Fruit fly (Drosophila melanogaster) whole organism, prepupa: ENCODE results near the gene CG1146.

ENCODE experiments used
- CG16779 ChIP-seq: fragments of 200-800 bp; sonication (Bioruptor generic); optimal IDR thresholded peaks from 3 replicates; lab custom pipeline; 2017; ENCODE audit warnings: missing biosample characterization, mild to moderate bottlenecking, missing genetic modification characterization
- CG32006 ChIP-seq: fragments of 200-800 bp; sonication (Bioruptor generic); optimal IDR thresholded peaks from 3 replicates; lab custom pipeline; 2017; ENCODE audit warnings: missing biosample characterization, mild to moderate bottlenecking, missing genetic modification characterization
- CG6854 ChIP-seq: fragments of 200-800 bp; sonication (Bioruptor generic); optimal IDR thresholded peaks from 2 replicates; lab custom pipeline; 2017; ENCODE audit warnings: missing biosample characterization, mild to moderate bottlenecking, missing genetic modification characterization
- CG9139 ChIP-seq: fragments of 200-800 bp; sonication (Bioruptor generic); optimal IDR thresholded peaks from 3 replicates; lab custom pipeline; 2017; ENCODE audit warnings: missing biosample characterization, mild to moderate bottlenecking, missing genetic modification characterization
- Ets96B ChIP-seq: fragments of 200-800 bp; optimal IDR thresholded peaks from 2 replicates; lab custom pipeline; 2019; ENCODE audit warnings: missing biosample characterization, mild to moderate bottlenecking, missing genetic modification characterization, moderate library complexity
- Lpt ChIP-seq: fragments of 200-800 bp; sonication (Bioruptor generic); optimal IDR thresholded peaks from 3 replicates; lab custom pipeline; 2016; ENCODE audit warnings: missing biosample characterization, missing genetic modification characterization
- Smox ChIP-seq: fragments of 200-800 bp; sonication (Bioruptor generic); optimal IDR thresholded peaks from 3 replicates; lab custom pipeline; 2016; ENCODE audit warnings: missing biosample characterization, missing genetic modification characterization
- dsx ChIP-seq: fragments of 200-800 bp; optimal IDR thresholded peaks from 3 replicates; lab custom pipeline; 2019; ENCODE audit warnings: missing biosample characterization, mild to moderate bottlenecking, missing genetic modification characterization, moderate library complexity; ENCODE audit not compliant: poor library complexity, severe bottlenecking
- eg ChIP-seq: fragments of 200-800 bp; sonication (Bioruptor generic); IDR thresholded peaks from 3 replicates; pipeline ENCODE4 v1.3.6; 2022; ENCODE audit warnings: missing biosample characterization, missing genetic modification characterization
- svp ChIP-seq: fragments of 200-800 bp; sonication (Bioruptor generic); peaks from one replicate; lab custom pipeline; 2016; ENCODE audit warnings: missing biosample characterization, missing genetic modification characterization

dm6 chr3L:2466411-2467015 is 22.1 kb upstream of the CG1146 start:
- peak; percentile 3 for TF ChIP-seq CG16779
- TF ChIP-seq Smox, result peak; percentile 30
- peak; percentile 41 for TF ChIP-seq CG6854 (GFP tag; lab: Kevin White, UChicago)
- no peak for TF ChIP-seq svp
- no peak for TF ChIP-seq Ets96B (tag; lab: Kevin White, UChicago)
- peak; percentile 38; the same call in 1 of the 3 replicates for TF ChIP-seq eg (GFP tag; lab: Robert Waterston, UW)
- TF ChIP-seq CG9139 (GFP tag; lab: Kevin White, UChicago), result no peak
- peak; percentile 42 for TF ChIP-seq dsx (GFP tag; lab: Kevin White, UChicago)
- no peak for TF ChIP-seq Lpt (GFP tag; lab: Kevin White, UChicago)
- no peak for TF ChIP-seq CG32006 (GFP tag; lab: Kevin White, UChicago)
